Worm (Caenorhabditis elegans): ENCODE results near the gene F26G5.1.

DNA sequence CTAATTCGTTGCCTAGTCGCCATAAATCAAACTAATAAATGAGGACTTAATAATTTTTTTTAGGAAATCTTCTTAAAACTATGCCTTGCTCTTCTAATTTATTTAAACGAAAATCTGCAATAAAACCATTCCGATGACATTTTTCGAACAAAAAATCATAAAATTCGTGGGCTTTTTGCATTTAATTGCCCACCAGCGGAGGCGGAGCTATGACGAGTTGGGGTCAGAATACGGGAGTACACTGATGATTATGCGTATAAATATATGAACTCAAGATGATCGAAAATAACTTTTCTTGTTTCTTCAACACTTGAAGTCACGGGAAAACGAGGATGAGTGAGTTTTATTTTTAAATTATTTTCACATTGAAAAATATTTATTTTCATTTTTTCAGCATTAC, 40.9 kb upstream of the F26G5.1 start, which contains the start of gene catp-2:
- TF ChIP-seq ama-1 (optimal IDR thresholded peaks at IDR 0.05) (no peak), ceh-48 (tag; optimal IDR thresholded peaks at IDR 0.05) (no peak), lim-6 (tag; optimal IDR thresholded peaks at IDR 0.05) (no peak), nhr-11 (tag; optimal IDR thresholded peaks at IDR 0.05) (no peak)

Measured in whole organism, late embryonic.